Fruit fly (Drosophila melanogaster): ENCODE data around the gene Apc.
A peak's percentile ranks its signal among the peaks of the same experiment; 100 is the strongest.

Apc gene

dm6 chr3R:28831626-28832267 lies 12.8 kb downstream of the Apc start, which contains the start of gene WASp (continued):
- TF ChIP-seq dpn (GFP tag; optimal IDR thresholded peaks at IDR 0.05) = peak in 1 of 2 experiments; percentile 78
- peak; percentile 49 for TF ChIP-seq fd102C (GFP tag; optimal IDR thresholded peaks at IDR 0.05)
- TF ChIP-seq CG4820 (GFP tag; optimal IDR thresholded peaks at IDR 0.05) = peak; percentile 45
- TF ChIP-seq Bgb (GFP tag; IDR thresholded peaks at IDR 0.05; ENCODE audit: partially characterized antibody) = peak; percentile 69
- peak; percentile 55 for TF ChIP-seq HHEX (GFP tag; optimal IDR thresholded peaks at IDR 0.05)
- no peak for TF ChIP-seq CG10147 (GFP tag; optimal IDR thresholded peaks at IDR 0.05)
- no peak for TF ChIP-seq yki (optimal IDR thresholded peaks at IDR 0.05)
- TF ChIP-seq Neu2 (GFP tag; optimal IDR thresholded peaks at IDR 0.05; ENCODE audit: borderline replicate concordance) = no peak
- TF ChIP-seq CG30431 (GFP tag; optimal IDR thresholded peaks at IDR 0.05) = peak; percentile 32
- peak; percentile 63 for TF ChIP-seq trh (GFP tag; optimal IDR thresholded peaks at IDR 0.05)
- no peak for TF ChIP-seq Dip2 (GFP tag; IDR thresholded peaks at IDR 0.05)
- 0 out of 3 replicates have a peak, but pooled peaks have one; percentile 37 for TF ChIP-seq z (GFP tag; IDR thresholded peaks at IDR 0.05)
- peak; percentile 78 for TF ChIP-seq shn (GFP tag; optimal IDR thresholded peaks at IDR 0.05)
- peak; percentile 60 for TF ChIP-seq MTF-1 (GFP tag; optimal IDR thresholded peaks at IDR 0.05; ENCODE audit: borderline replicate concordance)
- peak; percentile 86 for TF ChIP-seq CG11456 (GFP tag; IDR thresholded peaks at IDR 0.05)
- TF ChIP-seq Nf-YC (tag; optimal IDR thresholded peaks at IDR 0.05) = no peak
- TF ChIP-seq CG16863 (GFP tag; optimal IDR thresholded peaks at IDR 0.05) = peak; percentile 73
- TF ChIP-seq CG12744 (GFP tag; optimal IDR thresholded peaks at IDR 0.05) = peak; percentile 80
- TF ChIP-seq trem (tag; optimal IDR thresholded peaks at IDR 0.05) = peak; percentile 70
- peak; percentile 41; the same call in 1 of the 2 replicates for TF ChIP-seq inv (GFP tag; IDR thresholded peaks at IDR 0.05; ENCODE audit: partially characterized antibody)
- TF ChIP-seq her (GFP tag; optimal IDR thresholded peaks at IDR 0.05) = peak; percentile 82
- 0 out of 2 replicates have a peak, but pooled peaks have one; percentile 43 for TF ChIP-seq Awh (GFP tag; IDR thresholded peaks at IDR 0.05)
- TF ChIP-seq Oaz (GFP tag; IDR thresholded peaks at IDR 0.05) = peak; percentile 39; the same call in 1 of the 2 replicates
- no peak for TF ChIP-seq CG2120 (GFP tag; optimal IDR thresholded peaks at IDR 0.05)
- TF ChIP-seq CG18262 (tag; optimal IDR thresholded peaks at IDR 0.05) = no peak
- TF ChIP-seq CG6272 (GFP tag; IDR thresholded peaks at IDR 0.05) = 0 out of 2 replicates have a peak, but pooled peaks have one; percentile 15
- TF ChIP-seq NC2α (GFP tag; optimal IDR thresholded peaks at IDR 0.05) = peak; percentile 37
- TF ChIP-seq nom (GFP tag; optimal IDR thresholded peaks at IDR 0.05) = peak; percentile 53
- TF ChIP-seq Dll (GFP tag; IDR thresholded peaks at IDR 0.05; ENCODE audit: partially characterized antibody) = peak; percentile 52; the same call in 1 of the 4 replicates
- no peak for TF ChIP-seq CG15269 (tag; optimal IDR thresholded peaks at IDR 0.05)
- peak; percentile 35; the same call in 1 of the 3 replicates for TF ChIP-seq CG34422 (GFP tag; IDR thresholded peaks at IDR 0.05)
- TF ChIP-seq bowl (GFP tag; IDR thresholded peaks at IDR 0.05) = peak; percentile 40; the same call in 1 of the 2 replicates
- TF ChIP-seq H15 (GFP tag; IDR thresholded peaks at IDR 0.05) = peak; percentile 59; the same call in 1 of the 3 replicates
- TF ChIP-seq wek (GFP tag; optimal IDR thresholded peaks at IDR 0.05) = peak; percentile 62
- TF ChIP-seq CkIIα-i1 (GFP tag; IDR thresholded peaks at IDR 0.05) = no peak
- TF ChIP-seq NK7.1 (GFP tag; optimal IDR thresholded peaks at IDR 0.05) = peak; percentile 63
- no peak for TF ChIP-seq wor (GFP tag; IDR thresholded peaks at IDR 0.05)
- TF ChIP-seq CG17361 (GFP tag; IDR thresholded peaks at IDR 0.05) = peak; percentile 72; the same call in 2 of the 3 replicates
- peak; percentile 67 for TF ChIP-seq CG11247 (GFP tag; IDR thresholded peaks at IDR 0.05)
- TF ChIP-seq CG13424 (tag; optimal IDR thresholded peaks at IDR 0.05) = peak; percentile 53
- peak; percentile 66 for TF ChIP-seq E2f1 (GFP tag; IDR thresholded peaks at IDR 0.05)
- peak; percentile 51 for TF ChIP-seq Elba2 (GFP tag; optimal IDR thresholded peaks at IDR 0.05)
- TF ChIP-seq CG32532 (GFP tag; IDR thresholded peaks at IDR 0.05) = peak; percentile 74
- peak; percentile 70 for TF ChIP-seq CG14441 (GFP tag; IDR thresholded peaks at IDR 0.05)
- no peak for TF ChIP-seq Fer1 (GFP tag; optimal IDR thresholded peaks at IDR 0.05)
- TF ChIP-seq pum (GFP tag; optimal IDR thresholded peaks at IDR 0.05) = peak; percentile 55
- no peak for TF ChIP-seq crol (GFP tag; IDR thresholded peaks at IDR 0.05)
- 0 out of 2 replicates have a peak, but pooled peaks have one; percentile 29 for TF ChIP-seq dati (GFP tag; IDR thresholded peaks at IDR 0.05)
- peak; percentile 79 for TF ChIP-seq CG7271 (tag; optimal IDR thresholded peaks at IDR 0.05)
- TF ChIP-seq Bteb2 (GFP tag; optimal IDR thresholded peaks at IDR 0.05) = peak; percentile 76
